Worm (Caenorhabditis elegans) whole organism, L4 larva: ENCODE measurements around the gene atg-10.

ENCODE experiments used
- daf-8 ChIP-seq: fragments of 200-800 bp; sonication (Bioruptor generic); IDR thresholded peaks from 2 replicates; pipeline ENCODE4 v1.3.6; 2022; ENCODE audit warnings: missing genetic modification characterization, missing compliant biosample characterization
- dve-1 ChIP-seq: sonication (generic microtip); optimal IDR thresholded peaks from 2 replicates; lab custom pipeline; 2017; ENCODE audit warnings: antibody characterized with exemption, mild to moderate bottlenecking, missing genetic modification characterization, missing compliant biosample characterization; ENCODE audit not compliant: insufficient read depth
- mdl-1 ChIP-seq, 2 experiments: fragments of 150-350 bp in 1 of 2; sonication (generic microtip) in 1 of 2; optimal IDR thresholded peaks; 2 replicates each; lab custom pipeline; 2014 to 2017; ENCODE audit warnings: missing biosample characterization in 2 of 2, missing genetic modification characterization in 2 of 2
- mes-2 ChIP-seq: sonication (generic microtip); optimal IDR thresholded peaks from 2 replicates; lab custom pipeline; 2016; ENCODE audit warnings: missing genotype, mild to moderate bottlenecking, missing genetic modification characterization, missing compliant biosample characterization; ENCODE audit not compliant: poor library complexity, severe bottlenecking
- nhr-11 ChIP-seq: fragments of 150-350 bp; optimal IDR thresholded peaks from 2 replicates; lab custom pipeline; 2014; ENCODE audit warnings: missing biosample characterization, missing genetic modification characterization
- nhr-42 ChIP-seq: fragments of 200-800 bp; sonication (Bioruptor generic); IDR thresholded peaks from 2 replicates; pipeline ENCODE4 v1.3.6; 2022; ENCODE audit warnings: missing genetic modification characterization, missing compliant biosample characterization

ce11 chrII:8707024-8707423 lies 48.1 kb downstream of the atg-10 start, which contains the start of gene cup-16:
- TF ChIP-seq daf-8 (GFP tag; lab: Robert Waterston, UW) (no peak), mdl-1 (tag; optimal IDR thresholded peaks at IDR 0.05; lab: Kevin White, UChicago) (no peak), nhr-42 (GFP tag; lab: Robert Waterston, UW) (no peak), dve-1 (no peak), nhr-11 (peak; percentile 71), mes-2 (tag; lab: Kevin White, UChicago) (no peak)
